Fruit fly (Drosophila melanogaster): ENCODE measurements around the gene Ssdp.
A peak's percentile ranks its signal among the peaks of the same experiment; 100 is the strongest.

Ssdp gene

DNA sequence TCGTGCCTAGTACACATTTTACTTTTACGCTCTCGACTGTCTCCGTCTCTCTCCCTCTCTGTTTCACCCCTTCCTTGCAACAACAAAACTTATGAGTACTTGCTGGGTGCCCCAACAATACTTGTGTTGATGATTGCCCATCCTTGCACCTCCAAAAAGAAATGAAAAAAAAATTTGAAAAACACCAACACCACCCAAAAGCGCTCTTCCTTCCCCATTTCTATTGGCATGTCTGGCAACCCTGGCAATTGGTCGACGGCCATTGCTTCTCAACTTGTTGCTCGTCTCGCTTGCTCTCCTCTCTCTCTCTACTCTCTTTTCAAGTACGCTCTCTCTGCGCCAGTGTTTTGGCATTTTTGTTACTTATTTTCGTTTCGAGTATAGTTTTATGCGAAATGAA is 31.0 kb downstream of the Ssdp start (continued):
- TF ChIP-seq unc-4 (GFP tag; IDR thresholded peaks at IDR 0.05; ENCODE audit: partially characterized antibody): peak; percentile 42; the same call in 1 of the 2 replicates
- no peak for TF ChIP-seq CG42726 (GFP tag; IDR thresholded peaks at IDR 0.05; ENCODE audit: partially characterized antibody)
- no peak for TF ChIP-seq ab (GFP tag; optimal IDR thresholded peaks at IDR 0.05)
- TF ChIP-seq CG3281 (GFP tag; optimal IDR thresholded peaks at IDR 0.05): peak; percentile 40
- peak; percentile 14 for TF ChIP-seq HmgZ (tag; optimal IDR thresholded peaks at IDR 0.05)
- TF ChIP-seq CG8924 (tag; optimal IDR thresholded peaks at IDR 0.05): no peak
- peak; percentile 15; the same call in 1 of the 2 replicates for TF ChIP-seq CG13287 (GFP tag; IDR thresholded peaks at IDR 0.05; ENCODE audit: partially characterized antibody)
- 0 out of 3 replicates have a peak, but pooled peaks have one; percentile 25 for TF ChIP-seq CG6175 (GFP tag; IDR thresholded peaks at IDR 0.05)
- TF ChIP-seq corto (GFP tag; optimal IDR thresholded peaks at IDR 0.05): no peak
- TF ChIP-seq CG1647 (GFP tag; optimal IDR thresholded peaks at IDR 0.05): no peak
- peak; percentile 10 for TF ChIP-seq CG13624 (GFP tag; optimal IDR thresholded peaks at IDR 0.05)
- TF ChIP-seq ash1 (GFP tag; optimal IDR thresholded peaks at IDR 0.05): no peak
- TF ChIP-seq al (GFP tag; IDR thresholded peaks at IDR 0.05): no peak
- no peak for TF ChIP-seq CG12104 (GFP tag; optimal IDR thresholded peaks at IDR 0.05)
- TF ChIP-seq onecut (GFP tag; IDR thresholded peaks at IDR 0.05): peak; percentile 36; the same call in 1 of the 2 replicates
- TF ChIP-seq CG15696 (tag; optimal IDR thresholded peaks at IDR 0.05): no peak
- TF ChIP-seq dmrt11E (tag; optimal IDR thresholded peaks at IDR 0.05): no peak
- TF ChIP-seq repo (GFP tag; optimal IDR thresholded peaks at IDR 0.05): no peak
- no peak for TF ChIP-seq run (tag; optimal IDR thresholded peaks at IDR 0.05)
- TF ChIP-seq NK7.1 (GFP tag; optimal IDR thresholded peaks at IDR 0.05): no peak
- no peak for TF ChIP-seq crp (GFP tag; optimal IDR thresholded peaks at IDR 0.05)
- no peak for TF ChIP-seq Hey (tag; optimal IDR thresholded peaks at IDR 0.05)
- TF ChIP-seq CG31224 (GFP tag; IDR thresholded peaks at IDR 0.05): no peak
- TF ChIP-seq row (GFP tag; IDR thresholded peaks at IDR 0.05): peak; percentile 63
- peak; percentile 36 for TF ChIP-seq CG4328 (GFP tag; optimal IDR thresholded peaks at IDR 0.05)
- peak; percentile 4 for TF ChIP-seq CG10209 (GFP tag; optimal IDR thresholded peaks at IDR 0.05)
- no peak for TF ChIP-seq CG4854 (GFP tag; optimal IDR thresholded peaks at IDR 0.05)
- TF ChIP-seq exex (tag; optimal IDR thresholded peaks at IDR 0.05): no peak
- TF ChIP-seq ttk (GFP tag; IDR thresholded peaks at IDR 0.05): no peak
- no peak for TF ChIP-seq dm (GFP tag; optimal IDR thresholded peaks at IDR 0.05)
- TF ChIP-seq Fer1 (GFP tag; optimal IDR thresholded peaks at IDR 0.05): peak; percentile 32
- no peak for TF ChIP-seq tna (GFP tag; IDR thresholded peaks at IDR 0.05; ENCODE audit: partially characterized antibody)
- no peak for TF ChIP-seq CG9609 (GFP tag; optimal IDR thresholded peaks at IDR 0.05)
- no peak for TF ChIP-seq CG8765 (GFP tag; IDR thresholded peaks at IDR 0.05)
- TF ChIP-seq croc (GFP tag; conservative IDR thresholded peaks at IDR 0.05): no peak
- no peak for TF ChIP-seq CG8290 (GFP tag; optimal IDR thresholded peaks at IDR 0.05)
- peak in 1 of 2 experiments; percentile 15 for TF ChIP-seq CG8290 (tag; optimal IDR thresholded peaks at IDR 0.05)
- TF ChIP-seq stwl (tag; optimal IDR thresholded peaks at IDR 0.05): peak; percentile 20
- no peak for TF ChIP-seq salm (tag; optimal IDR thresholded peaks at IDR 0.05)
- no peak for TF ChIP-seq CG4282 (GFP tag; optimal IDR thresholded peaks at IDR 0.05)
- peak; percentile 98 to 99 for TF ChIP-seq Trl (optimal IDR thresholded peaks at IDR 0.05)
- TF ChIP-seq Trl (GFP tag; optimal IDR thresholded peaks at IDR 0.05): peak; percentile 85
- TF ChIP-seq CG43689 (GFP tag; IDR thresholded peaks at IDR 0.05): no peak
- TF ChIP-seq pzg (GFP tag; optimal IDR thresholded peaks at IDR 0.05): peak; percentile 28
- peak; percentile 49; the same call in 1 of the 3 replicates for TF ChIP-seq Doc3 (GFP tag; IDR thresholded peaks at IDR 0.05; ENCODE audit: partially characterized antibody)
- peak; percentile 14 for TF ChIP-seq CG13775 (GFP tag; optimal IDR thresholded peaks at IDR 0.05)
- TF ChIP-seq CG18262 (tag; optimal IDR thresholded peaks at IDR 0.05): no peak
- no peak for TF ChIP-seq Awh (GFP tag; IDR thresholded peaks at IDR 0.05)
- no peak for TF ChIP-seq CG14965 (GFP tag; optimal IDR thresholded peaks at IDR 0.05; ENCODE audit: borderline replicate concordance)
- TF ChIP-seq CkIIα-i1 (GFP tag; IDR thresholded peaks at IDR 0.05): no peak
- no peak for TF ChIP-seq Spps (tag; optimal IDR thresholded peaks at IDR 0.05)
- no peak for TF ChIP-seq toy (GFP tag; IDR thresholded peaks at IDR 0.05)

Measured in whole organism, embryonic.